Fruit fly (Drosophila melanogaster) whole organism, adult: ENCODE results near the gene ics.

Source experiments
- CG11617 ChIP-seq: fragments of 200-800 bp; sonication (Bioruptor generic); optimal IDR thresholded peaks from 2 replicates; lab custom pipeline; 2017; ENCODE audit warnings: mild to moderate bottlenecking, missing biosample characterization, missing genetic modification reagents, missing genetic modification characterization
- CG12768 ChIP-seq: fragments of 200-800 bp; sonication (Bioruptor generic); optimal IDR thresholded peaks from 2 replicates; lab custom pipeline; 2017; ENCODE audit warnings: missing biosample characterization, missing genetic modification characterization, mild to moderate bottlenecking, moderate library complexity, missing genetic modification reagents
- CG1620 ChIP-seq: fragments of 200-800 bp; sonication (Bioruptor generic); optimal IDR thresholded peaks from 2 replicates; lab custom pipeline; 2016; ENCODE audit warnings: missing biosample characterization, missing genetic modification characterization
- CG33017 ChIP-seq: fragments of 200-800 bp; sonication (Bioruptor generic); optimal IDR thresholded peaks from 2 replicates; lab custom pipeline; 2018; ENCODE audit warnings: missing biosample characterization, mild to moderate bottlenecking, missing genetic modification characterization, moderate library complexity
- Hr96 ChIP-seq: fragments of 200-800 bp; sonication (Bioruptor generic); optimal IDR thresholded peaks from 2 replicates; lab custom pipeline; 2016; ENCODE audit warnings: missing biosample characterization, missing genetic modification characterization
- bab1 ChIP-seq: fragments of 200-800 bp; sonication (Bioruptor generic); optimal IDR thresholded peaks from 3 replicates; lab custom pipeline; 2019; ENCODE audit warnings: missing biosample characterization, mild to moderate bottlenecking, missing genetic modification characterization, moderate library complexity
- cic ChIP-seq: fragments of 200-800 bp; sonication (Bioruptor generic); optimal IDR thresholded peaks from 2 replicates; lab custom pipeline; 2017; ENCODE audit warnings: missing biosample characterization, mild to moderate bottlenecking, missing genetic modification characterization, moderate library complexity
- kay ChIP-seq: fragments of 200-800 bp; sonication (Bioruptor generic); peaks from one replicate; lab custom pipeline; 2016; ENCODE audit warnings: missing biosample characterization, missing genetic modification characterization, borderline replicate concordance
- pad ChIP-seq: fragments of 200-800 bp; sonication (Bioruptor generic); optimal IDR thresholded peaks from 3 replicates; lab custom pipeline; 2017; ENCODE audit warnings: missing biosample characterization, missing genetic modification characterization, mild to moderate bottlenecking, moderate library complexity, missing genetic modification reagents
- tj ChIP-seq: fragments of 200-800 bp; sonication (Bioruptor generic); optimal IDR thresholded peaks from 3 replicates; lab custom pipeline; 2017; ENCODE audit warnings: missing biosample characterization, mild to moderate bottlenecking, missing genetic modification characterization, moderate library complexity
- toe ChIP-seq: fragments of 200-800 bp; sonication (Bioruptor generic); optimal IDR thresholded peaks from 2 replicates; lab custom pipeline; 2016; ENCODE audit warnings: missing biosample characterization, missing genetic modification characterization

dm6 chr2L:13629943-13630342 is 12.5 kb downstream of the ics start:
- no peak for TF ChIP-seq CG12768 (GFP tag; lab: Kevin White, UChicago)
- no peak for TF ChIP-seq CG1620 (GFP tag; lab: Kevin White, UChicago)
- no peak for TF ChIP-seq pad (GFP tag; lab: Kevin White, UChicago)
- TF ChIP-seq toe (GFP tag; lab: Kevin White, UChicago), result no peak
- TF ChIP-seq bab1 (GFP tag; lab: Kevin White, UChicago), result no peak
- TF ChIP-seq cic (GFP tag; lab: Kevin White, UChicago), result no peak
- no peak for TF ChIP-seq kay
- TF ChIP-seq CG11617 (GFP tag; lab: Kevin White, UChicago), result no peak
- TF ChIP-seq CG33017 (tag; lab: Kevin White, UChicago), result no peak
- no peak for TF ChIP-seq tj (GFP tag; lab: Kevin White, UChicago)
- TF ChIP-seq Hr96 (GFP tag; lab: Kevin White, UChicago), result no peak
